Worm (Caenorhabditis elegans) whole organism, early embryonic: ENCODE measurements around the gene ZK470.14.

Experiments
- aly-1 ChIP-seq: sonication (generic microtip); optimal IDR thresholded peaks from 2 replicates; lab custom pipeline; 2016; ENCODE audit warnings: missing genetic modification characterization, missing compliant biosample characterization
- ama-1 ChIP-seq: fragments of 150-350 bp; optimal IDR thresholded peaks from 2 replicates; lab custom pipeline; 2014
- ceh-13 ChIP-seq: fragments of 200-800 bp; sonication (Bioruptor generic); optimal IDR thresholded peaks from 2 replicates; lab custom pipeline; 2018; ENCODE audit warnings: mild to moderate bottlenecking, missing genetic modification characterization, missing compliant biosample characterization
- ceh-36 ChIP-seq: sonication (generic microtip); optimal IDR thresholded peaks from 2 replicates; lab custom pipeline; 2016; ENCODE audit warnings: missing genetic modification characterization, inconsistent platforms, missing compliant biosample characterization
- flt-1 ChIP-seq: fragments of 200-800 bp; sonication (Bioruptor generic); IDR thresholded peaks from 2 replicates; pipeline ENCODE4 v1.3.6; 2022; ENCODE audit warnings: missing genetic modification characterization, missing compliant biosample characterization
- hmg-4 ChIP-seq: fragments of 200-800 bp; sonication (Bioruptor generic); optimal IDR thresholded peaks from 2 replicates; lab custom pipeline; 2018; ENCODE audit warnings: mild to moderate bottlenecking, missing genetic modification characterization, missing compliant biosample characterization
- scrt-1 ChIP-seq: fragments of 200-800 bp; sonication (Bioruptor generic); IDR thresholded peaks from 2 replicates; pipeline ENCODE4 v1.3.6; 2022; ENCODE audit warnings: missing genetic modification characterization, missing compliant biosample characterization
- sea-1 ChIP-seq: fragments of 200-800 bp; sonication (Bioruptor generic); conservative IDR thresholded peaks from 2 replicates; pipeline ENCODE4 v1.3.6; 2022; ENCODE audit warnings: missing genetic modification characterization, missing compliant biosample characterization
- tbx-11 ChIP-seq: fragments of 200-800 bp; sonication (Bioruptor generic); IDR thresholded peaks from 2 replicates; pipeline ENCODE4 v1.3.6; 2022; ENCODE audit warnings: missing genetic modification characterization, missing compliant biosample characterization
- tbx-37 ChIP-seq: fragments of 200-800 bp; sonication (Bioruptor generic); conservative IDR thresholded peaks from 2 replicates; pipeline ENCODE4 v1.3.6; 2022; ENCODE audit warnings: missing genetic modification reagents, missing genetic modification characterization, missing compliant biosample characterization
- tra-4 ChIP-seq: sonication (generic microtip); optimal IDR thresholded peaks from 2 replicates; lab custom pipeline; 2017; ENCODE audit warnings: missing genetic modification characterization, missing compliant biosample characterization

ce11 chrX:4159185-4159871 lies 7.9 kb upstream of the ZK470.14 start:
- TF ChIP-seq scrt-1 (no peak), ceh-13 (GFP tag; lab: Kevin White, UChicago) (no peak), ama-1 (lab: Kevin White, UChicago) (no peak), aly-1 (tag; lab: Kevin White, UChicago) (no peak), flt-1 (GFP tag; lab: Robert Waterston, UW) (no peak), sea-1 (no peak), tbx-37 (GFP tag; lab: Robert Waterston, UW) (no peak), tbx-11 (GFP tag; lab: Robert Waterston, UW) (no peak), ceh-36 (no peak), hmg-4 (no peak), tra-4 (tag; lab: Kevin White, UChicago) (no peak)
